Fruit fly (Drosophila melanogaster) whole organism, adult: ENCODE measurements around the gene Spn88Ea.

Experiments used
- kay ChIP-seq: fragments of 200-800 bp; sonication (Bioruptor generic); peaks from one replicate; lab custom pipeline; 2016; ENCODE audit warnings: missing biosample characterization, missing genetic modification characterization, borderline replicate concordance
- ovo ChIP-seq: fragments of 200-800 bp; sonication (Bioruptor generic); optimal IDR thresholded peaks from 2 replicates; lab custom pipeline; 2016; ENCODE audit warnings: missing biosample characterization, missing genetic modification characterization

The Spn88Ea gene

dm6 chr3R:15177230-15177629 lies 29.0 kb downstream of the Spn88Ea start:
- TF ChIP-seq ovo (GFP tag; lab: Kevin White, UChicago) (no peak), kay (GFP tag; lab: Kevin White, UChicago) (peak; percentile 81)
